Fruit fly (Drosophila melanogaster) whole organism, wandering third instar larva: Measurements from ENCODE around the gene uncNacbeta.

ENCODE experiments used
- CG32264 ChIP-seq: fragments of 200-800 bp; sonication (Bioruptor generic); optimal IDR thresholded peaks from 2 replicates; lab custom pipeline; 2016; ENCODE audit warnings: missing biosample characterization, missing genetic modification characterization
- CG9705 ChIP-seq: fragments of 200-800 bp; sonication (Bioruptor generic); optimal IDR thresholded peaks from 2 replicates; lab custom pipeline; 2018; ENCODE audit warnings: missing biosample characterization, mild to moderate bottlenecking, missing genetic modification characterization
- Dif ChIP-seq: fragments of 200-275, 200-300 bp; sonication (Bioruptor generic); optimal IDR thresholded peaks from 2 replicates; lab custom pipeline; 2018; ENCODE audit warnings: missing biosample characterization, missing genetic modification characterization; ENCODE audit not compliant: partially characterized antibody
- HLH106 ChIP-seq: fragments of 200-800 bp; optimal IDR thresholded peaks from 3 replicates; lab custom pipeline; 2019; ENCODE audit warnings: missing biosample characterization, mild to moderate bottlenecking, missing genetic modification characterization, moderate library complexity
- Hnf4 ChIP-seq: fragments of 200-800 bp; sonication (Bioruptor generic); optimal IDR thresholded peaks from 2 replicates; lab custom pipeline; 2016; ENCODE audit warnings: missing biosample characterization, mild to moderate bottlenecking, missing genetic modification characterization
- Hr78 ChIP-seq: fragments of >200 bp; optimal IDR thresholded peaks from 2 replicates; lab custom pipeline; 2017; ENCODE audit warnings: missing biosample characterization, missing genetic modification characterization
- Hr83 ChIP-seq: fragments of 200-300 bp; sonication (Bioruptor generic); optimal IDR thresholded peaks from 2 replicates; lab custom pipeline; 2016; ENCODE audit warnings: missing biosample characterization, mild to moderate bottlenecking, missing genetic modification characterization, moderate library complexity; ENCODE audit not compliant: poor library complexity, severe bottlenecking
- Jra ChIP-seq: sonication (Bioruptor generic); optimal IDR thresholded peaks from 2 replicates; lab custom pipeline; 2016; ENCODE audit warnings: missing biosample characterization, missing genetic modification characterization
- Mio ChIP-seq: sonication (Bioruptor generic); optimal IDR thresholded peaks from 2 replicates; lab custom pipeline; 2016; ENCODE audit warnings: missing biosample characterization, missing genetic modification characterization
- Myc ChIP-seq: fragments of >200 bp; optimal IDR thresholded peaks from 2 replicates; lab custom pipeline; 2017
- N ChIP-seq: fragments of >200 bp; optimal IDR thresholded peaks from 2 replicates; lab custom pipeline; 2018; ENCODE audit warnings: missing biosample characterization, missing external identifiers, missing genetic modification characterization
- OdsH ChIP-seq: fragments of 200-800 bp; sonication (Bioruptor generic); optimal IDR thresholded peaks from 2 replicates; lab custom pipeline; 2016; ENCODE audit warnings: missing biosample characterization, mild to moderate bottlenecking, missing genetic modification characterization
- Rel ChIP-seq, 2 experiments: fragments of 200-800 bp; sonication (Bioruptor generic) in 1 of 2; optimal IDR thresholded peaks; 2 replicates in 1 of 2; 3 replicates in 1 of 2; lab custom pipeline; 2016 to 2019; ENCODE audit warnings: mild to moderate bottlenecking in 2 of 2, missing biosample characterization in 2 of 2, missing genetic modification characterization in 2 of 2, moderate library complexity in 1 of 2
- Sp1 ChIP-seq: fragments of 200-800 bp; sonication (Bioruptor generic); optimal IDR thresholded peaks from 3 replicates; lab custom pipeline; 2019; ENCODE audit warnings: missing biosample characterization, mild to moderate bottlenecking, missing genetic modification characterization, moderate library complexity
- br ChIP-seq: fragments of 200-800 bp; sonication (Bioruptor generic); optimal IDR thresholded peaks from 2 replicates; lab custom pipeline; 2016; ENCODE audit warnings: missing biosample characterization, missing genetic modification characterization
- brk ChIP-seq: fragments of 200-800 bp; sonication (Bioruptor generic); optimal IDR thresholded peaks from 2 replicates; lab custom pipeline; 2016; ENCODE audit warnings: missing biosample characterization, mild to moderate bottlenecking, missing genetic modification characterization
- dl ChIP-seq, 2 experiments: fragments of 175-275, 200-275 bp in 1 of 2; fragments of 200-275 bp in 1 of 2; sonication (Bioruptor generic); optimal IDR thresholded peaks; lab custom pipeline; 2018; ENCODE audit warnings: mild to moderate bottlenecking in 2 of 2, missing biosample characterization in 2 of 2, missing genetic modification characterization in 2 of 2, moderate library complexity in 2 of 2; ENCODE audit not compliant: partially characterized antibody in 2 of 2, insufficient read depth in 1 of 2
- dsf ChIP-seq: sonication (Bioruptor generic); optimal IDR thresholded peaks from 2 replicates; lab custom pipeline; 2016; ENCODE audit warnings: missing biosample characterization, missing genetic modification characterization, borderline replicate concordance
- ey ChIP-seq: fragments of 200-800 bp; sonication (Bioruptor generic); optimal IDR thresholded peaks from 2 replicates; lab custom pipeline; 2016; ENCODE audit warnings: missing biosample characterization, missing genetic modification characterization
- foxo ChIP-seq, 2 experiments: fragments of 200-800 bp; sonication (Bioruptor generic); optimal IDR thresholded peaks; 2 replicates in 1 of 2; 3 replicates in 1 of 2; lab custom pipeline; 2016 to 2017; ENCODE audit warnings: missing biosample characterization in 2 of 2, missing genetic modification characterization in 2 of 2
- fru ChIP-seq: fragments of 200-800 bp; sonication (Bioruptor generic); optimal IDR thresholded peaks from 3 replicates; lab custom pipeline; 2016; ENCODE audit warnings: missing biosample characterization, mild to moderate bottlenecking, missing genetic modification characterization
- h ChIP-seq: fragments of 200-800 bp; sonication (Bioruptor generic); optimal IDR thresholded peaks from 3 replicates; lab custom pipeline; 2016; ENCODE audit warnings: missing biosample characterization, mild to moderate bottlenecking, missing genetic modification characterization
- jim ChIP-seq: fragments of 175-275, 200-325 bp; sonication (Bioruptor generic); optimal IDR thresholded peaks from 2 replicates; lab custom pipeline; 2016; ENCODE audit warnings: missing biosample characterization, mild to moderate bottlenecking, missing genetic modification characterization
- pan ChIP-seq: fragments of >200 bp; optimal IDR thresholded peaks from 2 replicates; lab custom pipeline; 2017
- psq ChIP-seq: fragments of 200-800 bp; sonication (Bioruptor generic); optimal IDR thresholded peaks from 3 replicates; lab custom pipeline; 2017; ENCODE audit warnings: missing biosample characterization, mild to moderate bottlenecking, missing genetic modification characterization, moderate library complexity
- rgr ChIP-seq: fragments of 200-800 bp; sonication (Bioruptor generic); optimal IDR thresholded peaks from 3 replicates; lab custom pipeline; 2016; ENCODE audit warnings: missing biosample characterization, mild to moderate bottlenecking, missing genetic modification characterization
- sage ChIP-seq: fragments of 200-800 bp; sonication (Bioruptor generic); optimal IDR thresholded peaks from 2 replicates; lab custom pipeline; 2016; ENCODE audit warnings: missing biosample characterization, mild to moderate bottlenecking, missing genetic modification characterization
- sv ChIP-seq: fragments of 200-800 bp; sonication (Bioruptor generic); optimal IDR thresholded peaks from 3 replicates; lab custom pipeline; 2016; ENCODE audit warnings: missing biosample characterization, missing genetic modification characterization
- woc ChIP-seq: sonication (Bioruptor generic); optimal IDR thresholded peaks from 2 replicates; lab custom pipeline; 2016; ENCODE audit warnings: missing biosample characterization, mild to moderate bottlenecking, missing genetic modification characterization

uncNacbeta gene

dm6 chr2L:514124-514818, 49.3 kb downstream of the uncNacbeta start:
- TF ChIP-seq Hr83 (GFP tag; lab: Kevin White, UChicago): no peak
- TF ChIP-seq Mio (GFP tag; lab: Kevin White, UChicago): no peak
- no peak for TF ChIP-seq jim (GFP tag; lab: Kevin White, UChicago)
- TF ChIP-seq Myc (lab: Kevin White, UChicago): no peak
- no peak for TF ChIP-seq woc (GFP tag; lab: Kevin White, UChicago)
- TF ChIP-seq N (GFP tag; lab: Kevin White, UChicago): no peak

dm6 chr2L:513035-513434, 50.6 kb downstream of the uncNacbeta start:
- TF ChIP-seq CG9705 (GFP tag; lab: Kevin White, UChicago) (no peak), Hnf4 (no peak), OdsH (GFP tag; lab: Kevin White, UChicago) (peak; percentile 8), h (peak; percentile 12), fru (GFP tag; lab: Kevin White, UChicago) (no peak), foxo (GFP tag; optimal IDR thresholded peaks at IDR 0.05; lab: Kevin White, UChicago) (no peak), dl (GFP tag; optimal IDR thresholded peaks at IDR 0.05; lab: Kevin White, UChicago; ENCODE audit: insufficient read depth in 1 of 2, partially characterized antibody in 2 of 2) (no peak), Rel (GFP tag; optimal IDR thresholded peaks at IDR 0.05; lab: Kevin White, UChicago) (no peak), Rel (tag; optimal IDR thresholded peaks at IDR 0.05; lab: Kevin White, UChicago) (no peak), jim (GFP tag; lab: Kevin White, UChicago) (no peak), pan (lab: Kevin White, UChicago) (no peak), sv (GFP tag; lab: Kevin White, UChicago) (no peak), psq (GFP tag; lab: Kevin White, UChicago) (no peak)
- TF ChIP-seq, all 38 proteins: peak for 2

- peak; percentile 24 for TF ChIP-seq woc (GFP tag; lab: Kevin White, UChicago)
- TF ChIP-seq brk: peak; percentile 65
- TF ChIP-seq ey (GFP tag; lab: Kevin White, UChicago): peak; percentile 73
- peak; percentile 76 for TF ChIP-seq rgr (GFP tag; lab: Kevin White, UChicago)
- TF ChIP-seq Hr78 (GFP tag; lab: Kevin White, UChicago): no peak
- peak; percentile 76 for TF ChIP-seq OdsH (GFP tag; lab: Kevin White, UChicago)
- TF ChIP-seq fru (GFP tag; lab: Kevin White, UChicago): peak; percentile 66
- TF ChIP-seq sage (GFP tag; lab: Kevin White, UChicago): peak; percentile 65
- no peak for TF ChIP-seq Hr83 (GFP tag; lab: Kevin White, UChicago)
- TF ChIP-seq pan (lab: Kevin White, UChicago): no peak
- peak; percentile 56 for TF ChIP-seq sv (GFP tag; lab: Kevin White, UChicago)
- TF ChIP-seq foxo (GFP tag; optimal IDR thresholded peaks at IDR 0.05; lab: Kevin White, UChicago): peak in 1 of 2 experiments; percentile 81
- no peak for TF ChIP-seq Dif (GFP tag; lab: Kevin White, UChicago)
- TF ChIP-seq Jra (GFP tag; lab: Kevin White, UChicago): peak; percentile 20
- peak; percentile 87 for TF ChIP-seq h
- TF ChIP-seq psq (GFP tag; lab: Kevin White, UChicago): peak; percentile 70
- peak; percentile 16 for TF ChIP-seq dsf
- TF ChIP-seq HLH106 (tag; lab: Kevin White, UChicago): peak; percentile 16
- no peak for TF ChIP-seq N (GFP tag; lab: Kevin White, UChicago)
- peak; percentile 47 for TF ChIP-seq CG32264 (GFP tag; lab: Kevin White, UChicago)
- TF ChIP-seq br (GFP tag; lab: Kevin White, UChicago): peak; percentile 74
- TF ChIP-seq Hnf4: peak; percentile 77
- TF ChIP-seq Sp1: peak; percentile 63
- TF ChIP-seq, all 38 proteins: peak for 18
These were observed 51.6 kb downstream of the uncNacbeta start for dm6 chr2L:512028-512427.
